Worm (Caenorhabditis elegans) whole organism, L1 larva: ENCODE results near the gene sod-1.

Source experiments
- alr-1 ChIP-seq: fragments of 200-800 bp; sonication (Bioruptor generic); optimal IDR thresholded peaks from 2 replicates; lab custom pipeline; 2018; ENCODE audit warnings: borderline replicate concordance, mild to moderate bottlenecking, missing genetic modification characterization, missing compliant biosample characterization
- ama-1 ChIP-seq: fragments of 150-350 bp; optimal IDR thresholded peaks from 2 replicates; lab custom pipeline; 2014
- ceh-82 ChIP-seq, 3 experiments: fragments of 150-350 bp in 1 of 3; sonication (generic microtip) in 2 of 3; optimal IDR thresholded peaks; 2 replicates each; lab custom pipeline; 2014 to 2017; ENCODE audit warnings: missing biosample characterization in 3 of 3, missing genetic modification characterization in 3 of 3
- ces-1 ChIP-seq: fragments of 150-350 bp; optimal IDR thresholded peaks from 2 replicates; lab custom pipeline; 2014; ENCODE audit warnings: missing biosample characterization, missing genetic modification reagents, missing genetic modification characterization
- elt-2 ChIP-seq: sonication (generic microtip); optimal IDR thresholded peaks from 2 replicates; lab custom pipeline; 2016; ENCODE audit warnings: missing genetic modification characterization, mild to moderate bottlenecking, inconsistent platforms, missing compliant biosample characterization, missing genetic modification reagents
- ets-5 ChIP-seq: fragments of 200-800 bp; sonication (Bioruptor generic); IDR thresholded peaks from 2 replicates; pipeline ENCODE4 v1.3.6; 2022; ENCODE audit warnings: missing genetic modification characterization, missing compliant biosample characterization
- fkh-10 ChIP-seq: sonication (generic microtip); optimal IDR thresholded peaks from 2 replicates; lab custom pipeline; 2017; ENCODE audit warnings: missing biosample characterization, missing genetic modification reagents, missing genetic modification characterization
- mab-9 ChIP-seq: fragments of 200-800 bp; sonication (Bioruptor generic); IDR thresholded peaks from 2 replicates; pipeline ENCODE4 v1.3.6; 2022; ENCODE audit warnings: missing genetic modification reagents, missing genetic modification characterization, missing compliant biosample characterization
- mep-1 ChIP-seq: fragments of 150-350 bp; optimal IDR thresholded peaks from 2 replicates; lab custom pipeline; 2014; ENCODE audit warnings: missing biosample characterization, missing genetic modification characterization
- sox-4 ChIP-seq: sonication (generic microtip); optimal IDR thresholded peaks from 2 replicates; lab custom pipeline; 2016; ENCODE audit warnings: missing genetic modification characterization, missing compliant biosample characterization
- tbx-2 ChIP-seq: sonication (generic microtip); optimal IDR thresholded peaks from 2 replicates; lab custom pipeline; 2016; ENCODE audit warnings: missing genetic modification characterization, missing compliant biosample characterization

- TF ChIP-seq alr-1, result no peak
- TF ChIP-seq mep-1, result peak; percentile 30
- TF ChIP-seq ama-1 (lab: Kevin White, UChicago), result no peak
- peak; percentile 80 for TF ChIP-seq fkh-10
- peak; percentile 65 for TF ChIP-seq tbx-2 (tag; lab: Kevin White, UChicago)
- TF ChIP-seq ces-1 (GFP tag; lab: Kevin White, UChicago), result peak; percentile 27
- TF ChIP-seq ceh-82 (tag; optimal IDR thresholded peaks at IDR 0.05; lab: Kevin White, UChicago), result peak; percentile 45 to 64 (median 57)
- TF ChIP-seq ets-5, result no peak
- TF ChIP-seq mab-9 (GFP tag; lab: Robert Waterston, UW), result 0 out of 2 replicates have a peak, but pooled peaks have one; percentile 36
- TF ChIP-seq sox-4 (tag; lab: Kevin White, UChicago), result no peak
- TF ChIP-seq elt-2 (tag; lab: Kevin White, UChicago), result no peak
Observed at ce11 chrII:6992949-6993348, 19.3 kb upstream of the sod-1 start.
